Worm (Caenorhabditis elegans): ENCODE results near the gene Y77E11A.16.
A peak's percentile ranks its signal among the peaks of the same experiment; 100 is the strongest.

Y77E11A.16 gene

ce11 chrIV:1456775-1457174 is 28.4 kb upstream of the Y77E11A.16 start, which contains the start of gene nadk-1:
Gene nadk-1, plus strand, starts transcription at chrIV:1457075.
- TF ChIP-seq efl-1 (optimal IDR thresholded peaks at IDR 0.05) (no peak), efl-1 (GFP tag; optimal IDR thresholded peaks at IDR 0.05 in 1 of 2) (peak in 1 of 2 experiments; percentile 81), sup-37 (GFP tag; optimal IDR thresholded peaks at IDR 0.05) (no peak)

ce11 chrIV:1458192-1458591 is 27.0 kb upstream of the Y77E11A.16 start:
- TF ChIP-seq unc-86 (tag; optimal IDR thresholded peaks at IDR 0.05) (no peak), efl-1 (optimal IDR thresholded peaks at IDR 0.05) (no peak), efl-1 (GFP tag; optimal IDR thresholded peaks at IDR 0.05 in 1 of 2) (peak in 1 of 2 experiments; percentile 58)

ce11 chrIV:1459419-1459818 is 25.8 kb upstream of the Y77E11A.16 start:
- TF ChIP-seq lin-35 (GFP tag; optimal IDR thresholded peaks at IDR 0.05): no peak
- TF ChIP-seq nhr-47 (tag; optimal IDR thresholded peaks at IDR 0.05): no peak
- TF ChIP-seq snu-23 (GFP tag; optimal IDR thresholded peaks at IDR 0.05): no peak
- no peak for TF ChIP-seq C16A3.4 (tag; optimal IDR thresholded peaks at IDR 0.05)
- no peak for TF ChIP-seq fos-1 (tag; optimal IDR thresholded peaks at IDR 0.05)

ce11 chrIV:1459826-1460489 is 25.3 kb upstream of the Y77E11A.16 start:
- TF ChIP-seq nhr-28 (tag; optimal IDR thresholded peaks at IDR 0.05): no peak
- no peak for TF ChIP-seq dsc-1 (tag; optimal IDR thresholded peaks at IDR 0.05)
- TF ChIP-seq ces-1 (GFP tag; optimal IDR thresholded peaks at IDR 0.05): no peak
- no peak for TF ChIP-seq snpc-4 (tag; optimal IDR thresholded peaks at IDR 0.05)
- TF ChIP-seq lsy-2 (tag; optimal IDR thresholded peaks at IDR 0.05): no peak
- TF ChIP-seq unc-30 (tag; optimal IDR thresholded peaks at IDR 0.05): no peak
- no peak for TF ChIP-seq lin-14 (GFP tag; optimal IDR thresholded peaks at IDR 0.05)
- no peak for TF ChIP-seq zip-4 (GFP tag; optimal IDR thresholded peaks at IDR 0.05)
- TF ChIP-seq pqm-1 (tag; optimal IDR thresholded peaks at IDR 0.05): no peak
- TF ChIP-seq nhr-12 (tag; optimal IDR thresholded peaks at IDR 0.05): no peak
- TF ChIP-seq egl-27 (tag; optimal IDR thresholded peaks at IDR 0.05): no peak
- no peak for TF ChIP-seq nhr-237 (tag; optimal IDR thresholded peaks at IDR 0.05)
- no peak for TF ChIP-seq jun-1 (tag; optimal IDR thresholded peaks at IDR 0.05)
- TF ChIP-seq elt-3 (tag; optimal IDR thresholded peaks at IDR 0.05): no peak
- TF ChIP-seq nhr-47 (tag; optimal IDR thresholded peaks at IDR 0.05): no peak
- TF ChIP-seq vab-15 (tag; optimal IDR thresholded peaks at IDR 0.05): no peak
- no peak for TF ChIP-seq egl-13 (tag; optimal IDR thresholded peaks at IDR 0.05)
- no peak for TF ChIP-seq lin-35 (GFP tag; optimal IDR thresholded peaks at IDR 0.05)
- TF ChIP-seq zag-1 (tag; optimal IDR thresholded peaks at IDR 0.05): no peak
- no peak for TF ChIP-seq nhr-90 (tag; optimal IDR thresholded peaks at IDR 0.05; ENCODE audit: poor library complexity)

- TF ChIP-seq hlh-4 (tag; optimal IDR thresholded peaks at IDR 0.05): no peak
- TF ChIP-seq mef-2 (tag; optimal IDR thresholded peaks at IDR 0.05): no peak
- TF ChIP-seq unc-30 (tag; optimal IDR thresholded peaks at IDR 0.05): no peak
- no peak for TF ChIP-seq unc-86 (tag; optimal IDR thresholded peaks at IDR 0.05)
- TF ChIP-seq dsc-1 (tag; optimal IDR thresholded peaks at IDR 0.05): no peak
- TF ChIP-seq skn-1 (tag; optimal IDR thresholded peaks at IDR 0.05): no peak
- TF ChIP-seq irx-1 (tag; optimal IDR thresholded peaks at IDR 0.05): no peak
- TF ChIP-seq grh-1 (GFP tag; IDR thresholded peaks at IDR 0.05): no peak
- no peak for TF ChIP-seq mdl-1 (tag; optimal IDR thresholded peaks at IDR 0.05)
- TF ChIP-seq xbp-1 (tag; optimal IDR thresholded peaks at IDR 0.05): no peak
- no peak for TF ChIP-seq sox-4 (tag; optimal IDR thresholded peaks at IDR 0.05)
Measured at ce11 chrIV:1460686-1461085, 24.5 kb upstream of the Y77E11A.16 start, which contains the start of gene col-106. Gene col-106, minus strand, starts transcription at chrIV:1460786.
